Worm (Caenorhabditis elegans) whole organism, dauer: ENCODE results near the gene pap-1.

ENCODE experiments used
- unc-62 ChIP-seq: sonication (generic microtip); optimal IDR thresholded peaks from 2 replicates; lab custom pipeline; 2017; ENCODE audit warnings: missing biosample characterization, missing genetic modification reagents, missing genetic modification characterization

pap-1 gene

ce11 chrV:10467659-10468058 is 25.9 kb downstream of the pap-1 start:
- no peak for TF ChIP-seq unc-62 (GFP tag; lab: Kevin White, UChicago)

ce11 chrV:10468190-10468589 is 26.4 kb downstream of the pap-1 start, which contains the start of gene egl-9:
TSS of gene egl-9 (plus strand) at chrV:10468517.
- no peak for TF ChIP-seq unc-62 (GFP tag; lab: Kevin White, UChicago)

ce11 chrV:10468709-10469108 is 26.9 kb downstream of the pap-1 start:
- no peak for TF ChIP-seq unc-62 (GFP tag; lab: Kevin White, UChicago)

ce11 chrV:10469845-10470244 is 28.1 kb downstream of the pap-1 start:
- no peak for TF ChIP-seq unc-62 (GFP tag; lab: Kevin White, UChicago)

ce11 chrV:10471007-10471406 is 29.2 kb downstream of the pap-1 start:
- TF ChIP-seq unc-62 (GFP tag; lab: Kevin White, UChicago) = no peak

ce11 chrV:10472901-10473774 is 31.4 kb downstream of the pap-1 start:
- TF ChIP-seq unc-62 (GFP tag; lab: Kevin White, UChicago) = no peak

- no peak for TF ChIP-seq unc-62 (GFP tag; lab: Kevin White, UChicago)
Measured at ce11 chrV:10474040-10474439, 32.3 kb downstream of the pap-1 start.

ce11 chrV:10475421-10475820 is 33.6 kb downstream of the pap-1 start:
- no peak for TF ChIP-seq unc-62 (GFP tag; lab: Kevin White, UChicago)

ce11 chrV:10476864-10477443 is 35.2 kb downstream of the pap-1 start:
- TF ChIP-seq unc-62 (GFP tag; lab: Kevin White, UChicago) = no peak

ce11 chrV:10478097-10478828 is 36.5 kb downstream of the pap-1 start, which contains the start of the genes crp-1 and Y32F6B.9:
TSS of gene crp-1 (plus strand) at chrV:10478564.
TSS of gene Y32F6B.9 (plus strand) at chrV:10478699.
- no peak for TF ChIP-seq unc-62 (GFP tag; lab: Kevin White, UChicago)

- no peak for TF ChIP-seq unc-62 (GFP tag; lab: Kevin White, UChicago)
Measured at ce11 chrV:10483995-10484394, 42.2 kb downstream of the pap-1 start.

- TF ChIP-seq unc-62 (GFP tag; lab: Kevin White, UChicago) = no peak
Measured at ce11 chrV:10484640-10485039, 42.9 kb downstream of the pap-1 start, which contains the start of gene Y32F6B.1. TSS of gene Y32F6B.1 (minus strand) at chrV:10484740.

ce11 chrV:10485389-10485788 is 43.6 kb downstream of the pap-1 start:
- no peak for TF ChIP-seq unc-62 (GFP tag; lab: Kevin White, UChicago)

ce11 chrV:10489998-10490397 is 48.2 kb downstream of the pap-1 start, which contains the start of gene ncx-5:
TSS of gene ncx-5 (minus strand) at chrV:10490098.
- no peak for TF ChIP-seq unc-62 (GFP tag; lab: Kevin White, UChicago)

- no peak for TF ChIP-seq unc-62 (GFP tag; lab: Kevin White, UChicago)
Measured at ce11 chrV:10491443-10491842, 49.7 kb downstream of the pap-1 start, which contains the start of gene aqp-5. TSS of gene aqp-5 (plus strand) at chrV:10491743.

ce11 chrV:10493150-10493549 is 51.4 kb downstream of the pap-1 start, which contains the start of gene ugt-33:
TSS of gene ugt-33 (plus strand) at chrV:10493409.
- TF ChIP-seq unc-62 (GFP tag; lab: Kevin White, UChicago) = no peak
